Fruit fly (Drosophila melanogaster) whole organism, prepupa: ENCODE data around the gene sofe.

Source experiments
- Blimp-1 ChIP-seq: fragments of 200-800 bp; sonication (Bioruptor generic); optimal IDR thresholded peaks from 3 replicates; lab custom pipeline; 2017; ENCODE audit warnings: missing biosample characterization, missing genetic modification characterization, mild to moderate bottlenecking, moderate library complexity, missing genetic modification reagents
- CG10631 ChIP-seq: fragments of 200-800 bp; sonication (Bioruptor generic); optimal IDR thresholded peaks from 2 replicates; lab custom pipeline; 2016; ENCODE audit warnings: missing biosample characterization, missing genetic modification characterization
- CG10669 ChIP-seq: fragments of 200-800 bp; sonication (Bioruptor generic); optimal IDR thresholded peaks from 3 replicates; lab custom pipeline; 2018; ENCODE audit warnings: missing biosample characterization, mild to moderate bottlenecking, missing genetic modification characterization, moderate library complexity
- CG11294 ChIP-seq: fragments of 200-800 bp; sonication (Bioruptor generic); IDR thresholded peaks from 2 replicates; pipeline ENCODE4 v1.3.6; 2022; ENCODE audit warnings: missing biosample characterization, missing genetic modification characterization
- CG11762 ChIP-seq: fragments of 200-800 bp; sonication (Bioruptor generic); optimal IDR thresholded peaks from 3 replicates; lab custom pipeline; 2016; ENCODE audit warnings: missing biosample characterization, missing genetic modification characterization; ENCODE audit not compliant: insufficient read depth
- CG11902 ChIP-seq: fragments of 200-800 bp; sonication (Bioruptor generic); optimal IDR thresholded peaks from 3 replicates; lab custom pipeline; 2016; ENCODE audit warnings: missing biosample characterization, missing genetic modification characterization
- CG15336 ChIP-seq: fragments of 200-800 bp; sonication (Bioruptor generic); IDR thresholded peaks from 2 replicates; pipeline ENCODE4 v1.3.6; 2022; ENCODE audit warnings: missing biosample characterization, missing genetic modification characterization
- CG1621 ChIP-seq: fragments of 200-800 bp; sonication (Bioruptor generic); optimal IDR thresholded peaks from 3 replicates; lab custom pipeline; 2018; ENCODE audit warnings: missing biosample characterization, mild to moderate bottlenecking, missing genetic modification characterization
- CG16779 ChIP-seq: fragments of 200-800 bp; sonication (Bioruptor generic); optimal IDR thresholded peaks from 3 replicates; lab custom pipeline; 2017; ENCODE audit warnings: missing biosample characterization, mild to moderate bottlenecking, missing genetic modification characterization
- CG3032 ChIP-seq: fragments of 200-800 bp; optimal IDR thresholded peaks from 2 replicates; lab custom pipeline; 2019; ENCODE audit warnings: missing biosample characterization, mild to moderate bottlenecking, missing genetic modification characterization, moderate library complexity
- CG31627 ChIP-seq: fragments of 200-800 bp; sonication (Bioruptor generic); optimal IDR thresholded peaks from 3 replicates; lab custom pipeline; 2016; ENCODE audit warnings: missing biosample characterization, missing genetic modification characterization
- CG32006 ChIP-seq: fragments of 200-800 bp; sonication (Bioruptor generic); optimal IDR thresholded peaks from 3 replicates; lab custom pipeline; 2017; ENCODE audit warnings: missing biosample characterization, mild to moderate bottlenecking, missing genetic modification characterization
- CG34406 ChIP-seq: fragments of 200-800 bp; sonication (Bioruptor generic); optimal IDR thresholded peaks from 3 replicates; lab custom pipeline; 2016; ENCODE audit warnings: missing biosample characterization, missing genetic modification characterization
- CG3919 ChIP-seq: fragments of 200-800 bp; sonication (Bioruptor generic); optimal IDR thresholded peaks from 3 replicates; lab custom pipeline; 2016; ENCODE audit warnings: missing biosample characterization, missing genetic modification characterization
- CG6163 ChIP-seq: fragments of 200-800 bp; sonication (Bioruptor generic); IDR thresholded peaks from 3 replicates; pipeline ENCODE4 v1.3.6; 2022; ENCODE audit warnings: missing biosample characterization, missing genetic modification characterization
- CG6276 ChIP-seq: fragments of 200-800 bp; sonication (Bioruptor generic); optimal IDR thresholded peaks from 2 replicates; lab custom pipeline; 2017; ENCODE audit warnings: missing biosample characterization, mild to moderate bottlenecking, missing genetic modification characterization
- CG6792 ChIP-seq: fragments of 200-800 bp; sonication (Bioruptor generic); optimal IDR thresholded peaks from 3 replicates; lab custom pipeline; 2016; ENCODE audit warnings: missing biosample characterization, missing genetic modification characterization
- CG6808 ChIP-seq: fragments of 200-800 bp; sonication (Bioruptor generic); optimal IDR thresholded peaks from 3 replicates; lab custom pipeline; 2017; ENCODE audit warnings: missing biosample characterization, missing genetic modification characterization, mild to moderate bottlenecking, moderate library complexity, missing genetic modification reagents
- CG6854 ChIP-seq: fragments of 200-800 bp; sonication (Bioruptor generic); optimal IDR thresholded peaks from 2 replicates; lab custom pipeline; 2017; ENCODE audit warnings: missing biosample characterization, mild to moderate bottlenecking, missing genetic modification characterization
- CG8119 ChIP-seq: fragments of 200-800 bp; sonication (Bioruptor generic); IDR thresholded peaks from 3 replicates; pipeline ENCODE4 v1.3.6; 2022; ENCODE audit warnings: missing biosample characterization, missing genetic modification characterization
- CG8319 ChIP-seq: fragments of 200-800 bp; sonication (Bioruptor generic); optimal IDR thresholded peaks from 3 replicates; lab custom pipeline; 2016; ENCODE audit warnings: missing biosample characterization, missing genetic modification characterization
- CG9139 ChIP-seq: fragments of 200-800 bp; sonication (Bioruptor generic); optimal IDR thresholded peaks from 3 replicates; lab custom pipeline; 2017; ENCODE audit warnings: missing biosample characterization, mild to moderate bottlenecking, missing genetic modification characterization
- Eip78C ChIP-seq: fragments of 200-800 bp; sonication (Bioruptor generic); peaks from one replicate; lab custom pipeline; 2016; ENCODE audit warnings: missing biosample characterization, missing genetic modification characterization
- Eip93F ChIP-seq: fragments of 200-800 bp; sonication (Bioruptor generic); optimal IDR thresholded peaks from 2 replicates; lab custom pipeline; 2016; ENCODE audit warnings: missing biosample characterization, mild to moderate bottlenecking, missing genetic modification characterization
- Ets21C ChIP-seq: fragments of 200-800 bp; sonication (Bioruptor generic); optimal IDR thresholded peaks from 3 replicates; lab custom pipeline; 2016; ENCODE audit warnings: missing biosample characterization, missing genetic modification characterization
- Gug ChIP-seq: fragments of 200-800 bp; sonication (Bioruptor generic); IDR thresholded peaks from 2 replicates; pipeline ENCODE4 v1.3.6; 2022; ENCODE audit warnings: missing biosample characterization, missing genetic modification characterization
- Hr39 ChIP-seq: fragments of 200-800 bp; sonication (Bioruptor generic); optimal IDR thresholded peaks from 2 replicates; lab custom pipeline; 2016; ENCODE audit warnings: missing biosample characterization, missing genetic modification characterization
- Lpt ChIP-seq: fragments of 200-800 bp; sonication (Bioruptor generic); optimal IDR thresholded peaks from 3 replicates; lab custom pipeline; 2016; ENCODE audit warnings: missing biosample characterization, missing genetic modification characterization
- Met ChIP-seq: fragments of 200-800 bp; sonication (Bioruptor generic); optimal IDR thresholded peaks from 3 replicates; lab custom pipeline; 2016; ENCODE audit warnings: missing biosample characterization, missing genetic modification characterization
- OdsH ChIP-seq: fragments of 200-800 bp; sonication (Bioruptor generic); optimal IDR thresholded peaks from 3 replicates; lab custom pipeline; 2016; ENCODE audit warnings: missing biosample characterization, missing genetic modification characterization
- Smox ChIP-seq: fragments of 200-800 bp; sonication (Bioruptor generic); optimal IDR thresholded peaks from 3 replicates; lab custom pipeline; 2016; ENCODE audit warnings: missing biosample characterization, missing genetic modification characterization
- Sox102F ChIP-seq: fragments of 200-800 bp; sonication (Bioruptor generic); optimal IDR thresholded peaks from 2 replicates; lab custom pipeline; 2016; ENCODE audit warnings: missing biosample characterization, mild to moderate bottlenecking, missing genetic modification characterization
- Sox14 ChIP-seq: fragments of 200-800 bp; sonication (Bioruptor generic); optimal IDR thresholded peaks from 3 replicates; lab custom pipeline; 2016; ENCODE audit warnings: missing biosample characterization, missing genetic modification characterization
- Sox15 ChIP-seq: fragments of 200-800 bp; sonication (Bioruptor generic); optimal IDR thresholded peaks from 3 replicates; lab custom pipeline; 2016; ENCODE audit warnings: missing biosample characterization, missing genetic modification characterization
- achi ChIP-seq: fragments of 200-800 bp; sonication (Bioruptor generic); optimal IDR thresholded peaks from 3 replicates; lab custom pipeline; 2016; ENCODE audit warnings: missing biosample characterization, missing genetic modification characterization
- cyc ChIP-seq: fragments of 200-800 bp; sonication (Bioruptor generic); optimal IDR thresholded peaks from 3 replicates; lab custom pipeline; 2016; ENCODE audit warnings: missing biosample characterization, missing genetic modification characterization
- esn ChIP-seq: fragments of 200-800 bp; sonication (Bioruptor generic); optimal IDR thresholded peaks from 2 replicates; lab custom pipeline; 2016; ENCODE audit warnings: missing biosample characterization, mild to moderate bottlenecking, missing genetic modification characterization, moderate library complexity
- fd59A ChIP-seq: fragments of 200-800 bp; sonication (Bioruptor generic); optimal IDR thresholded peaks from 2 replicates; lab custom pipeline; 2017; ENCODE audit warnings: missing biosample characterization, mild to moderate bottlenecking, missing genetic modification characterization, missing genetic modification reagents
- fd85E ChIP-seq: fragments of 200-800 bp; sonication (Bioruptor generic); optimal IDR thresholded peaks from 3 replicates; lab custom pipeline; 2016; ENCODE audit warnings: missing biosample characterization, missing genetic modification characterization
- fkh ChIP-seq: fragments of 200-800 bp; sonication (Bioruptor generic); optimal IDR thresholded peaks from 3 replicates; lab custom pipeline; 2017; ENCODE audit warnings: missing biosample characterization, mild to moderate bottlenecking, missing genetic modification characterization, moderate library complexity
- lz ChIP-seq: fragments of 200-800 bp; sonication (Bioruptor generic); optimal IDR thresholded peaks from 3 replicates; lab custom pipeline; 2016; ENCODE audit warnings: missing biosample characterization, missing genetic modification characterization
- net ChIP-seq: fragments of 200-800 bp; sonication (Bioruptor generic); optimal IDR thresholded peaks from 3 replicates; lab custom pipeline; 2016; ENCODE audit warnings: missing biosample characterization, missing genetic modification characterization
- pdm3 ChIP-seq: fragments of 200-800 bp; sonication (Bioruptor generic); optimal IDR thresholded peaks from 3 replicates; lab custom pipeline; 2016; ENCODE audit warnings: missing biosample characterization, missing genetic modification characterization
- salr ChIP-seq, 2 experiments: fragments of 200-800 bp; sonication (Bioruptor generic); optimal IDR thresholded peaks; 3 replicates each; lab custom pipeline; 2016 to 2018; ENCODE audit warnings: missing biosample characterization in 2 of 2, missing genetic modification characterization in 2 of 2, mild to moderate bottlenecking in 1 of 2
- spab ChIP-seq: fragments of 200-800 bp; sonication (Bioruptor generic); optimal IDR thresholded peaks from 2 replicates; lab custom pipeline; 2017; ENCODE audit warnings: missing biosample characterization, mild to moderate bottlenecking, missing genetic modification characterization, missing genetic modification reagents
- ss ChIP-seq, 2 experiments: fragments of 200-800 bp; sonication (Bioruptor generic); optimal IDR thresholded peaks; 2 replicates in 1 of 2; 3 replicates in 1 of 2; lab custom pipeline; 2017 to 2018; ENCODE audit warnings: mild to moderate bottlenecking in 2 of 2, missing biosample characterization in 2 of 2, missing genetic modification characterization in 2 of 2, moderate library complexity in 1 of 2
- svp ChIP-seq: fragments of 200-800 bp; sonication (Bioruptor generic); peaks from one replicate; lab custom pipeline; 2016; ENCODE audit warnings: missing biosample characterization, missing genetic modification characterization

The sofe gene

dm6 chrX:10905047-10905446, 47.8 kb upstream of the sofe start (continued):
- TF ChIP-seq CG11294 (GFP tag; lab: Robert Waterston, UW) (no peak), fkh (no peak), pdm3 (GFP tag; lab: Kevin White, UChicago) (no peak), esn (GFP tag; lab: Kevin White, UChicago) (peak; percentile 51), fd85E (GFP tag; lab: Kevin White, UChicago) (no peak), CG10669 (GFP tag; lab: Kevin White, UChicago) (no peak), CG31627 (GFP tag; lab: Kevin White, UChicago) (peak; percentile 29), CG1621 (no peak), cyc (no peak), Lpt (no peak), Met (GFP tag; lab: Kevin White, UChicago) (peak; percentile 46), CG16779 (no peak), Eip78C (GFP tag; lab: Kevin White, UChicago) (peak; percentile 79), Sox102F (GFP tag; lab: Kevin White, UChicago) (peak; percentile 42), CG10631 (GFP tag; lab: Kevin White, UChicago) (peak; percentile 36), spab (GFP tag; lab: Kevin White, UChicago) (peak; percentile 13), Eip93F (GFP tag; lab: Kevin White, UChicago) (no peak), CG8319 (GFP tag; lab: Kevin White, UChicago) (no peak), Smox (peak; percentile 33), salr (GFP tag; optimal IDR thresholded peaks at IDR 0.05; lab: Kevin White, UChicago) (no peak), Sox14 (GFP tag; lab: Kevin White, UChicago) (peak; percentile 5), CG9139 (no peak), Ets21C (GFP tag; lab: Kevin White, UChicago) (peak; percentile 15), CG11762 (no peak), CG15336 (peak; percentile 46), CG34406 (GFP tag; lab: Kevin White, UChicago) (peak; percentile 20), lz (GFP tag; lab: Kevin White, UChicago) (peak; percentile 40), CG6792 (GFP tag; lab: Kevin White, UChicago) (peak; percentile 4)

dm6 chrX:10899665-10900064, 42.5 kb upstream of the sofe start, which contains the start of gene CG15208:
CG15208 (plus strand) TSS chrX:10899965.
- TF ChIP-seq CG10669 (GFP tag; lab: Kevin White, UChicago) = no peak
- no peak for TF ChIP-seq net (GFP tag; lab: Kevin White, UChicago)
- no peak for TF ChIP-seq fd59A (GFP tag; lab: Kevin White, UChicago)
- TF ChIP-seq CG32006 (GFP tag; lab: Kevin White, UChicago) = no peak
- TF ChIP-seq CG11902 (GFP tag; lab: Kevin White, UChicago) = no peak
- no peak for TF ChIP-seq Blimp-1 (GFP tag; lab: Kevin White, UChicago)
- no peak for TF ChIP-seq Ets21C (GFP tag; lab: Kevin White, UChicago)
- no peak for TF ChIP-seq ss (GFP tag; optimal IDR thresholded peaks at IDR 0.05; lab: Kevin White, UChicago)
- no peak for TF ChIP-seq CG11294 (GFP tag; lab: Robert Waterston, UW)
- TF ChIP-seq CG15336 = no peak
- no peak for TF ChIP-seq Hr39 (GFP tag; lab: Kevin White, UChicago)
- TF ChIP-seq achi (GFP tag; lab: Kevin White, UChicago) = no peak
- TF ChIP-seq CG6854 (GFP tag; lab: Kevin White, UChicago) = no peak
- no peak for TF ChIP-seq CG6163 (GFP tag; lab: Robert Waterston, UW)
- TF ChIP-seq Met (GFP tag; lab: Kevin White, UChicago) = no peak

- TF ChIP-seq Sox15 (GFP tag; lab: Kevin White, UChicago) (no peak), CG16779 (no peak), CG8319 (GFP tag; lab: Kevin White, UChicago) (no peak), CG8119 (GFP tag; lab: Robert Waterston, UW) (no peak), svp (peak; percentile 54), CG31627 (GFP tag; lab: Kevin White, UChicago) (no peak), Hr39 (GFP tag; lab: Kevin White, UChicago) (peak; percentile 8), Gug (no peak), OdsH (GFP tag; lab: Kevin White, UChicago) (peak; percentile 16), esn (GFP tag; lab: Kevin White, UChicago) (peak; percentile 18), CG1621 (no peak), CG3032 (no peak), Eip78C (GFP tag; lab: Kevin White, UChicago) (peak; percentile 46), CG6808 (GFP tag; lab: Kevin White, UChicago) (no peak), achi (GFP tag; lab: Kevin White, UChicago) (peak; percentile 65), CG9139 (no peak), spab (GFP tag; lab: Kevin White, UChicago) (no peak), CG11902 (GFP tag; lab: Kevin White, UChicago) (no peak), CG34406 (GFP tag; lab: Kevin White, UChicago) (no peak), ss (GFP tag; optimal IDR thresholded peaks at IDR 0.05; lab: Kevin White, UChicago) (no peak), CG3919 (GFP tag; lab: Kevin White, UChicago) (no peak), CG6276 (no peak), fd85E (GFP tag; lab: Kevin White, UChicago) (no peak), CG15336 (no peak)
Observed at dm6 chrX:10899232-10899631, 42.0 kb upstream of the sofe start, which contains the start of gene CG1582. CG1582 (minus strand) TSS chrX:10899302.
